Fruit fly (Drosophila melanogaster) whole organism, embryonic: Measurements from ENCODE around the gene Eno.
A peak's percentile ranks its signal among the peaks of the same experiment; 100 is the strongest.

Source experiments
- ATbp ChIP-seq: fragments of 200-800 bp; sonication (Bioruptor generic); optimal IDR thresholded peaks from 2 replicates; lab custom pipeline; 2017; ENCODE audit warnings: missing biosample characterization, mild to moderate bottlenecking, missing genetic modification characterization, missing genetic modification reagents
- Awh ChIP-seq: fragments of 200-800 bp; sonication (Bioruptor generic); IDR thresholded peaks from 2 replicates; pipeline ENCODE4, ENCODE4 v1.3.6; 2022; ENCODE audit warnings: missing biosample characterization, missing genetic modification characterization
- CG1024 ChIP-seq: fragments of 200-800 bp; sonication (Bioruptor generic); IDR thresholded peaks from 2 replicates; pipeline ENCODE4 v1.3.6; 2022; ENCODE audit warnings: missing biosample characterization, missing genetic modification characterization
- CG10366 ChIP-seq: fragments of 200-800 bp; sonication (Bioruptor generic); IDR thresholded peaks from 2 replicates; pipeline ENCODE4 v1.3.6; 2022; ENCODE audit warnings: missing biosample characterization, missing genetic modification characterization
- CG12155 ChIP-seq: fragments of 200-800 bp; sonication (Bioruptor generic); optimal IDR thresholded peaks from 3 replicates; lab custom pipeline; 2016; ENCODE audit warnings: missing biosample characterization, missing genetic modification characterization
- CG12391 ChIP-seq: fragments of 200-800 bp; sonication (Bioruptor generic); optimal IDR thresholded peaks from 3 replicates; lab custom pipeline; 2018; ENCODE audit warnings: missing biosample characterization, mild to moderate bottlenecking, missing genetic modification characterization, moderate library complexity
- CG13287 ChIP-seq: fragments of 200-800 bp; sonication (Bioruptor generic); IDR thresholded peaks from 2 replicates; pipeline ENCODE4 v1.3.6; 2022; ENCODE audit warnings: missing biosample characterization, missing genetic modification characterization; ENCODE audit not compliant: partially characterized antibody
- CG13424 ChIP-seq: fragments of 200-800 bp; sonication (Bioruptor generic); optimal IDR thresholded peaks from 2 replicates; lab custom pipeline; 2019; ENCODE audit warnings: missing biosample characterization, mild to moderate bottlenecking, missing genetic modification characterization, moderate library complexity
- CG15479 ChIP-seq: fragments of 200-800 bp; sonication (Bioruptor generic); optimal IDR thresholded peaks from 3 replicates; lab custom pipeline; 2019; ENCODE audit warnings: missing biosample characterization, mild to moderate bottlenecking, missing genetic modification characterization, moderate library complexity
- CG1602 ChIP-seq: fragments of 200-800 bp; sonication (Bioruptor generic); optimal IDR thresholded peaks from 3 replicates; lab custom pipeline; 2016; ENCODE audit warnings: missing biosample characterization, missing genetic modification characterization
- CG17385 ChIP-seq: fragments of 200-800 bp; sonication (Bioruptor generic); optimal IDR thresholded peaks from 3 replicates; lab custom pipeline; 2018; ENCODE audit warnings: missing biosample characterization, mild to moderate bottlenecking, missing genetic modification characterization
- CG18011 ChIP-seq: fragments of 200-800 bp; sonication (Bioruptor generic); optimal IDR thresholded peaks from 2 replicates; lab custom pipeline; 2017; ENCODE audit warnings: missing biosample characterization, missing genetic modification characterization, mild to moderate bottlenecking, moderate library complexity, missing genotype
- CG18599 ChIP-seq: fragments of 200-800 bp; sonication (Bioruptor generic); optimal IDR thresholded peaks from 3 replicates; lab custom pipeline; 2017; ENCODE audit warnings: missing biosample characterization, missing genetic modification characterization, mild to moderate bottlenecking, moderate library complexity, missing genetic modification reagents
- CG6272 ChIP-seq: fragments of 200-800 bp; sonication (Bioruptor generic); IDR thresholded peaks from 2 replicates; pipeline ENCODE4 v1.3.6; 2022; ENCODE audit warnings: missing biosample characterization, missing genetic modification characterization
- CG6689 ChIP-seq: fragments of 200-800 bp; sonication (Bioruptor generic); IDR thresholded peaks from 2 replicates; pipeline ENCODE4 v1.3.6; 2022; ENCODE audit warnings: missing biosample characterization, missing genetic modification characterization
- CG8281 ChIP-seq: fragments of 200-800 bp; sonication (Bioruptor generic); optimal IDR thresholded peaks from 2 replicates; lab custom pipeline; 2018; ENCODE audit warnings: missing biosample characterization, mild to moderate bottlenecking, missing genetic modification characterization, moderate library complexity
- CG8359 ChIP-seq: fragments of 200-800 bp; sonication (Bioruptor generic); optimal IDR thresholded peaks from 2 replicates; lab custom pipeline; 2017; ENCODE audit warnings: missing biosample characterization, mild to moderate bottlenecking, missing genetic modification characterization, borderline replicate concordance
- E2f1 ChIP-seq: fragments of 200-800 bp; sonication (Bioruptor generic); IDR thresholded peaks from 2 replicates; pipeline ENCODE4 v1.3.6; 2022; ENCODE audit warnings: missing biosample characterization, missing genetic modification characterization
- Eip74EF ChIP-seq, 2 experiments: fragments of 200-800 bp in 1 of 2; fragments of >200 bp in 1 of 2; sonication (Bioruptor generic) in 1 of 2; optimal IDR thresholded peaks; 2 replicates each; lab custom pipeline; 2017 to 2019; ENCODE audit warnings: missing biosample characterization in 2 of 2, missing genetic modification characterization in 2 of 2, mild to moderate bottlenecking in 1 of 2, moderate library complexity in 1 of 2
- Fer1 ChIP-seq: fragments of 200-800 bp; sonication (Bioruptor generic); optimal IDR thresholded peaks from 2 replicates; lab custom pipeline; 2017; ENCODE audit warnings: missing biosample characterization, mild to moderate bottlenecking, missing genetic modification characterization
- GATAe ChIP-seq: fragments of 200-800 bp; sonication (Bioruptor generic); conservative IDR thresholded peaks from 2 replicates; pipeline ENCODE4 v1.3.6; 2022; ENCODE audit warnings: missing biosample characterization, missing genetic modification characterization
- H2.0 ChIP-seq: fragments of 200-800 bp; sonication (Bioruptor generic); IDR thresholded peaks from 2 replicates; pipeline ENCODE4 v1.3.6; 2022; ENCODE audit warnings: missing biosample characterization, missing genetic modification characterization
- HLH4C ChIP-seq: fragments of 200-800 bp; sonication (Bioruptor generic); IDR thresholded peaks from 3 replicates; pipeline ENCODE4 v1.3.6; 2022; ENCODE audit warnings: missing biosample characterization, missing genetic modification characterization; ENCODE audit not compliant: partially characterized antibody
- Hr51 ChIP-seq, 2 experiments: fragments of 200-800 bp; sonication (Bioruptor generic); optimal IDR thresholded peaks; 2 replicates in 1 of 2; 3 replicates in 1 of 2; lab custom pipeline; 2016 to 2018; ENCODE audit warnings: missing biosample characterization in 2 of 2, missing genetic modification characterization in 2 of 2, mild to moderate bottlenecking in 1 of 2, moderate library complexity in 1 of 2
- Kr ChIP-seq: fragments of 200-800 bp; sonication (Bioruptor generic); optimal IDR thresholded peaks from 2 replicates; lab custom pipeline; 2017; ENCODE audit warnings: missing biosample characterization, mild to moderate bottlenecking, missing genetic modification characterization
- Lim3 ChIP-seq: fragments of 200-800 bp; sonication (Bioruptor generic); IDR thresholded peaks from 2 replicates; pipeline ENCODE4 v1.3.6; 2022; ENCODE audit warnings: missing biosample characterization, missing genetic modification characterization
- Lpt ChIP-seq: fragments of >200 bp; optimal IDR thresholded peaks from 2 replicates; lab custom pipeline; 2018; ENCODE audit warnings: missing biosample characterization, missing genetic modification characterization
- Nf-YC ChIP-seq: fragments of 200-800 bp; optimal IDR thresholded peaks from 3 replicates; lab custom pipeline; 2019; ENCODE audit warnings: missing biosample characterization, mild to moderate bottlenecking, missing genetic modification characterization, moderate library complexity
- Sin3A ChIP-seq: fragments of >200 bp; optimal IDR thresholded peaks from 2 replicates; lab custom pipeline; 2018
- Sox100B ChIP-seq: fragments of 200-800 bp; sonication (Bioruptor generic); optimal IDR thresholded peaks from 3 replicates; lab custom pipeline; 2018; ENCODE audit warnings: missing biosample characterization, mild to moderate bottlenecking, missing genetic modification characterization
- ara ChIP-seq: fragments of 200-800 bp; sonication (Bioruptor generic); IDR thresholded peaks from 2 replicates; pipeline ENCODE4 v1.3.6; 2022; ENCODE audit warnings: missing biosample characterization, missing genetic modification characterization
- bowl ChIP-seq: fragments of 200-800 bp; sonication (Bioruptor generic); IDR thresholded peaks from 2 replicates; pipeline ENCODE4 v1.3.6; 2022; ENCODE audit warnings: missing biosample characterization, missing genetic modification characterization
- br ChIP-seq: fragments of >200 bp; optimal IDR thresholded peaks from 2 replicates; lab custom pipeline; 2017
- chif ChIP-seq, 2 experiments: fragments of 200-800 bp; sonication (Bioruptor generic); optimal IDR thresholded peaks; 3 replicates each; lab custom pipeline; 2016; ENCODE audit warnings: missing biosample characterization in 2 of 2, missing genetic modification characterization in 2 of 2
- chm ChIP-seq: fragments of 200-800 bp; sonication (Bioruptor generic); IDR thresholded peaks from 2 replicates; pipeline ENCODE4 v1.3.6; 2022; ENCODE audit warnings: missing biosample characterization, missing genetic modification characterization
- crol ChIP-seq: fragments of 200-800 bp; sonication (Bioruptor generic); IDR thresholded peaks from 2 replicates; pipeline ENCODE4 v1.3.6; 2022; ENCODE audit warnings: missing biosample characterization, missing genetic modification characterization
- dan ChIP-seq: fragments of 200-800 bp; sonication (Bioruptor generic); IDR thresholded peaks from 2 replicates; pipeline ENCODE4 v1.3.6; 2022; ENCODE audit warnings: missing biosample characterization, missing genetic modification characterization
- gcm2 ChIP-seq: fragments of 200-800 bp; sonication (Bioruptor generic); optimal IDR thresholded peaks from 2 replicates; lab custom pipeline; 2016; ENCODE audit warnings: missing biosample characterization, missing genetic modification characterization
- gfzf ChIP-seq: fragments of 200-800 bp; sonication (Bioruptor generic); optimal IDR thresholded peaks from 2 replicates; lab custom pipeline; 2016; ENCODE audit warnings: missing biosample characterization, mild to moderate bottlenecking, missing genetic modification characterization, moderate library complexity
- gt ChIP-seq: fragments of 200-800 bp; sonication (Bioruptor generic); IDR thresholded peaks from 2 replicates; pipeline ENCODE4 v1.3.6; 2022; ENCODE audit warnings: missing biosample characterization, missing genetic modification characterization
- h ChIP-seq: fragments of >200 bp; optimal IDR thresholded peaks from 2 replicates; lab custom pipeline; 2017
- hkb ChIP-seq, 2 experiments: fragments of 200-800 bp in 1 of 2; fragments of >200 bp in 1 of 2; sonication (Bioruptor generic) in 1 of 2; IDR thresholded peaks in 1 of 2; optimal IDR thresholded peaks in 1 of 2; 2 replicates each; pipeline versions ENCODE4 v1.3.6 to Lab custom; 2017 to 2022; ENCODE audit warnings: missing biosample characterization in 1 of 2, missing genetic modification characterization in 1 of 2
- ken ChIP-seq: fragments of 200-800 bp; sonication (Bioruptor generic); IDR thresholded peaks from 3 replicates; pipeline ENCODE4 v1.3.6; 2022; ENCODE audit warnings: missing biosample characterization, missing genetic modification characterization
- lmd ChIP-seq: fragments of 200-800 bp; sonication (Bioruptor generic); IDR thresholded peaks from 2 replicates; pipeline ENCODE4 v1.3.6; 2022; ENCODE audit warnings: missing biosample characterization, missing genetic modification characterization
- nom ChIP-seq: fragments of 200-800 bp; sonication (Bioruptor generic); optimal IDR thresholded peaks from 2 replicates; lab custom pipeline; 2017; ENCODE audit warnings: missing biosample characterization, missing genetic modification characterization, mild to moderate bottlenecking, moderate library complexity, missing genetic modification reagents
- rib ChIP-seq: fragments of 200-800 bp; sonication (Bioruptor generic); IDR thresholded peaks from 2 replicates; pipeline ENCODE4 v1.3.6; 2022; ENCODE audit warnings: missing biosample characterization, missing genetic modification characterization
- stwl ChIP-seq: fragments of 200-800 bp; sonication (Bioruptor generic); optimal IDR thresholded peaks from 3 replicates; lab custom pipeline; 2018; ENCODE audit warnings: missing biosample characterization, mild to moderate bottlenecking, missing genetic modification characterization, moderate library complexity
- vfl ChIP-seq: fragments of 200-800 bp; sonication (Bioruptor generic); optimal IDR thresholded peaks from 2 replicates; lab custom pipeline; 2016; ENCODE audit warnings: missing biosample characterization, missing genetic modification characterization
- vvl ChIP-seq: fragments of 200-800 bp; sonication (Bioruptor generic); IDR thresholded peaks from 2 replicates; pipeline ENCODE4 v1.3.6; 2022; ENCODE audit warnings: missing biosample characterization, missing genetic modification characterization
- wdn ChIP-seq: fragments of 200-800 bp; sonication (Bioruptor generic); IDR thresholded peaks from 2 replicates; pipeline ENCODE4 v1.3.6; 2022; ENCODE audit warnings: missing biosample characterization, missing genetic modification characterization

Gene Eno

dm6 chr2L:1723135-1723936, 6.1 kb downstream of the Eno start (continued):
- TF ChIP-seq hkb (optimal IDR thresholded peaks at IDR 0.05; lab: Kevin White, UChicago) (no peak), hkb (GFP tag; IDR thresholded peaks at IDR 0.05; lab: Robert Waterston, UW) (no peak), GATAe (0 out of 2 replicates have a peak, but pooled peaks have one; percentile 28), Hr51 (GFP tag; optimal IDR thresholded peaks at IDR 0.05; lab: Kevin White, UChicago) (peak in 1 of 2 experiments; percentile 33), HLH4C (GFP tag; lab: Robert Waterston, UW) (no peak), CG13424 (tag; lab: Kevin White, UChicago) (peak; percentile 14), wdn (GFP tag; lab: Robert Waterston, UW) (no peak), Lpt (GFP tag; lab: Kevin White, UChicago) (no peak), Sin3A (lab: Kevin White, UChicago) (no peak), CG13287 (no peak), ken (GFP tag; lab: Robert Waterston, UW) (no peak), CG6272 (no peak), CG18599 (GFP tag; lab: Kevin White, UChicago) (peak; percentile 46), ATbp (no peak), CG1024 (GFP tag; lab: Robert Waterston, UW) (no peak), E2f1 (no peak), chm (GFP tag; lab: Robert Waterston, UW) (0 out of 2 replicates have a peak, but pooled peaks have one; percentile 46), Nf-YC (peak; percentile 7), stwl (tag; lab: Kevin White, UChicago) (no peak), CG8281 (tag; lab: Kevin White, UChicago) (no peak), vvl (GFP tag; lab: Robert Waterston, UW) (no peak), gt (GFP tag; lab: Robert Waterston, UW) (no peak), dan (GFP tag; lab: Robert Waterston, UW) (no peak), nom (GFP tag; lab: Kevin White, UChicago) (peak; percentile 36), CG10366 (GFP tag; lab: Robert Waterston, UW) (no peak), h (lab: Kevin White, UChicago) (no peak), Sox100B (peak; percentile 28), Awh (GFP tag; lab: Robert Waterston, UW) (0 out of 2 replicates have a peak, but pooled peaks have one; percentile 5), br (lab: Kevin White, UChicago) (no peak), CG8359 (no peak), CG17385 (GFP tag; lab: Kevin White, UChicago) (peak; percentile 12), CG6689 (GFP tag; lab: Robert Waterston, UW) (no peak), gfzf (GFP tag; lab: Kevin White, UChicago) (no peak), Fer1 (GFP tag; lab: Kevin White, UChicago) (peak; percentile 9), lmd (no peak; the same call in 1 of the 2 replicates), CG12391 (tag; lab: Kevin White, UChicago) (peak; percentile 18), Lim3 (GFP tag; lab: Robert Waterston, UW) (no peak), CG18011 (GFP tag; lab: Kevin White, UChicago) (no peak), crol (GFP tag; lab: Robert Waterston, UW) (no peak), chif (GFP tag; optimal IDR thresholded peaks at IDR 0.05; lab: Kevin White, UChicago) (no peak), gcm2 (no peak), bowl (no peak), ara (GFP tag; lab: Robert Waterston, UW) (0 out of 2 replicates have a peak, but pooled peaks have one; percentile 32), Kr (GFP tag; lab: Kevin White, UChicago) (no peak), Eip74EF (GFP tag; optimal IDR thresholded peaks at IDR 0.05; lab: Kevin White, UChicago) (peak in 1 of 2 experiments; percentile 53), rib (no peak), CG12155 (no peak), H2.0 (GFP tag; lab: Robert Waterston, UW) (no peak), CG15479 (no peak), CG1602 (GFP tag; lab: Kevin White, UChicago) (no peak), vfl (GFP tag; lab: Kevin White, UChicago) (no peak)
